Fruit fly (Drosophila melanogaster): ENCODE measurements around the gene CCT2.

Gene CCT2

dm6 chrX:9048385-9048750 lies 40.9 kb upstream of the CCT2 start (continued):
- TF ChIP-seq D (optimal IDR thresholded peaks at IDR 0.05), result no peak
- TF ChIP-seq D (GFP tag; optimal IDR thresholded peaks at IDR 0.05), result no peak
- no peak for TF ChIP-seq pb (GFP tag; optimal IDR thresholded peaks at IDR 0.05)
- TF ChIP-seq CG11456 (GFP tag; IDR thresholded peaks at IDR 0.05), result no peak
- no peak for TF ChIP-seq ase (GFP tag; IDR thresholded peaks at IDR 0.05)
- no peak for TF ChIP-seq Adf1 (GFP tag; IDR thresholded peaks at IDR 0.05)
- TF ChIP-seq tgo (GFP tag; IDR thresholded peaks at IDR 0.05), result no peak
- peak; percentile 2 for TF ChIP-seq CG18262 (tag; optimal IDR thresholded peaks at IDR 0.05)
- TF ChIP-seq Side (GFP tag; optimal IDR thresholded peaks at IDR 0.05), result no peak
- no peak for TF ChIP-seq Dbx (GFP tag; IDR thresholded peaks at IDR 0.05)
- no peak for TF ChIP-seq Ravus (GFP tag; IDR thresholded peaks at IDR 0.05)
- TF ChIP-seq Sox100B (GFP tag; optimal IDR thresholded peaks at IDR 0.05), result no peak
- peak in 1 of 3 experiments; percentile 37 for TF ChIP-seq lola (GFP tag; optimal IDR thresholded peaks at IDR 0.05)
- no peak for TF ChIP-seq nerfin-2 (GFP tag; IDR thresholded peaks at IDR 0.05; ENCODE audit: partially characterized antibody)
- TF ChIP-seq lmd (GFP tag; IDR thresholded peaks at IDR 0.05), result peak; percentile 35; the same call in 1 of the 2 replicates
- TF ChIP-seq ftz-f1 (GFP tag; optimal IDR thresholded peaks at IDR 0.05), result no peak
- peak; percentile 50 for TF ChIP-seq CG11504 (tag; optimal IDR thresholded peaks at IDR 0.05)
- no peak for TF ChIP-seq CG7786 (GFP tag; optimal IDR thresholded peaks at IDR 0.05)
- TF ChIP-seq CG6791 (GFP tag; IDR thresholded peaks at IDR 0.05; ENCODE audit: partially characterized antibody), result no peak
- no peak for TF ChIP-seq Drgx (GFP tag; IDR thresholded peaks at IDR 0.05)
- no peak for TF ChIP-seq CG15514 (GFP tag; optimal IDR thresholded peaks at IDR 0.05)
- TF ChIP-seq CG12391 (tag; optimal IDR thresholded peaks at IDR 0.05), result peak; percentile 34
- TF ChIP-seq Spps (tag; optimal IDR thresholded peaks at IDR 0.05), result no peak
- no peak for TF ChIP-seq CG14965 (GFP tag; optimal IDR thresholded peaks at IDR 0.05; ENCODE audit: borderline replicate concordance)
- no peak for TF ChIP-seq stwl (tag; optimal IDR thresholded peaks at IDR 0.05)
- no peak for TF ChIP-seq CG4617 (GFP tag; optimal IDR thresholded peaks at IDR 0.05; ENCODE audit: borderline replicate concordance)
- peak; percentile 60 for TF ChIP-seq row (GFP tag; IDR thresholded peaks at IDR 0.05)
- TF ChIP-seq CG16863 (GFP tag; optimal IDR thresholded peaks at IDR 0.05), result no peak
- no peak for TF ChIP-seq CG3407 (GFP tag; optimal IDR thresholded peaks at IDR 0.05)
- TF ChIP-seq otp (GFP tag; IDR thresholded peaks at IDR 0.05), result no peak
- TF ChIP-seq Kr (GFP tag; optimal IDR thresholded peaks at IDR 0.05), result no peak
- no peak for TF ChIP-seq sens-2 (GFP tag; IDR thresholded peaks at IDR 0.05)
- no peak for TF ChIP-seq CkIIα-i1 (GFP tag; IDR thresholded peaks at IDR 0.05)
- TF ChIP-seq sqz (GFP tag; optimal IDR thresholded peaks at IDR 0.05), result no peak
- TF ChIP-seq Dip3 (GFP tag; optimal IDR thresholded peaks at IDR 0.05), result no peak
- TF ChIP-seq jumu (GFP tag; optimal IDR thresholded peaks at IDR 0.05), result no peak
- TF ChIP-seq CG31224 (GFP tag; IDR thresholded peaks at IDR 0.05), result no peak
- TF ChIP-seq ewg (GFP tag; optimal IDR thresholded peaks at IDR 0.05), result no peak
- TF ChIP-seq NC2α (GFP tag; optimal IDR thresholded peaks at IDR 0.05), result no peak
- no peak for TF ChIP-seq ATbp (GFP tag; optimal IDR thresholded peaks at IDR 0.05)
- no peak for TF ChIP-seq fd3F (GFP tag; optimal IDR thresholded peaks at IDR 0.05)
- no peak for TF ChIP-seq Six4 (GFP tag; optimal IDR thresholded peaks at IDR 0.05)
- no peak for TF ChIP-seq Abd-B (GFP tag; optimal IDR thresholded peaks at IDR 0.05)
- TF ChIP-seq GATAe (GFP tag; conservative IDR thresholded peaks at IDR 0.05), result no peak
- no peak for TF ChIP-seq Lim3 (GFP tag; IDR thresholded peaks at IDR 0.05)
- TF ChIP-seq CG8290 (GFP tag; optimal IDR thresholded peaks at IDR 0.05), result no peak
- no peak for TF ChIP-seq CG8290 (tag; optimal IDR thresholded peaks at IDR 0.05)
- no peak for TF ChIP-seq prd (optimal IDR thresholded peaks at IDR 0.05)
- no peak for TF ChIP-seq prd (GFP tag; IDR thresholded peaks at IDR 0.05)
- no peak for TF ChIP-seq Hr39 (optimal IDR thresholded peaks at IDR 0.05)
- no peak for TF ChIP-seq CG18476 (GFP tag; optimal IDR thresholded peaks at IDR 0.05)
- TF ChIP-seq dmrt11E (tag; optimal IDR thresholded peaks at IDR 0.05), result peak; percentile 47
- no peak for TF ChIP-seq CG12219 (GFP tag; optimal IDR thresholded peaks at IDR 0.05)
